Fruit fly (Drosophila melanogaster): ENCODE results near the gene Ctr1C.

dm6 chr3R:30925436-30925835 is 38.7 kb downstream of the Ctr1C start:
- TF ChIP-seq nerfin-2 (GFP tag; IDR thresholded peaks at IDR 0.05; ENCODE audit: partially characterized antibody) (no peak), otp (GFP tag; IDR thresholded peaks at IDR 0.05) (no peak), CG3163 (GFP tag; optimal IDR thresholded peaks at IDR 0.05) (no peak), pnt (GFP tag; optimal IDR thresholded peaks at IDR 0.05) (no peak), HmgD (GFP tag; optimal IDR thresholded peaks at IDR 0.05) (no peak), ap (GFP tag; IDR thresholded peaks at IDR 0.05) (no peak), fd64A (GFP tag; optimal IDR thresholded peaks at IDR 0.05) (no peak), HLH54F (GFP tag; optimal IDR thresholded peaks at IDR 0.05) (no peak), CG11504 (tag; optimal IDR thresholded peaks at IDR 0.05) (no peak), btn (GFP tag; optimal IDR thresholded peaks at IDR 0.05) (no peak)

All from whole organism, embryonic.